Worm (Caenorhabditis elegans) whole organism, young adult: ENCODE measurements around the gene nhr-219.

Experiments
- B0019.2 ChIP-seq: fragments of 200-800 bp; sonication (Bioruptor generic); conservative IDR thresholded peaks from 2 replicates; pipeline ENCODE4 v1.3.6; 2022; ENCODE audit warnings: missing genetic modification reagents, missing genetic modification characterization, missing compliant biosample characterization
- B0035.1 ChIP-seq: sonication (generic microtip); optimal IDR thresholded peaks from 2 replicates; lab custom pipeline; 2016; ENCODE audit warnings: missing genetic modification characterization, mild to moderate bottlenecking, missing compliant biosample characterization, missing genotype, missing genetic modification reagents
- C17E4.6 ChIP-seq: fragments of 200-800 bp; sonication (Bioruptor generic); IDR thresholded peaks from 2 replicates; pipeline ENCODE4 v1.3.6; 2022; ENCODE audit warnings: missing genetic modification reagents, missing genetic modification characterization, missing compliant biosample characterization
- F10E7.11 ChIP-seq: sonication (generic microtip); optimal IDR thresholded peaks from 2 replicates; lab custom pipeline; 2017; ENCODE audit warnings: mild to moderate bottlenecking, missing genetic modification characterization, moderate library complexity, missing compliant biosample characterization
- F37B4.10 ChIP-seq: fragments of 200-800 bp; sonication (Bioruptor generic); IDR thresholded peaks from 2 replicates; pipeline ENCODE4 v1.3.6; 2022; ENCODE audit warnings: missing genetic modification characterization, missing compliant biosample characterization
- F52B5.7 ChIP-seq: sonication (generic microtip); optimal IDR thresholded peaks from 2 replicates; lab custom pipeline; 2016; ENCODE audit warnings: mild to moderate bottlenecking, missing genetic modification characterization, missing compliant biosample characterization
- T07F8.4 ChIP-seq: sonication (generic microtip); optimal IDR thresholded peaks from 2 replicates; lab custom pipeline; 2016; ENCODE audit warnings: mild to moderate bottlenecking, missing genetic modification characterization, moderate library complexity, missing compliant biosample characterization
- T26A5.8 ChIP-seq: sonication (generic microtip); optimal IDR thresholded peaks from 2 replicates; lab custom pipeline; 2016; ENCODE audit warnings: missing genetic modification characterization, missing compliant biosample characterization
- Y53G8AR.9 ChIP-seq: fragments of 200-800 bp; sonication (Bioruptor generic); conservative IDR thresholded peaks from 2 replicates; pipeline ENCODE4 v1.3.6; 2022; ENCODE audit warnings: missing genetic modification reagents, missing genetic modification characterization, missing compliant biosample characterization
- Y67H2A.10 ChIP-seq: fragments of 200-800 bp; sonication (Bioruptor generic); conservative IDR thresholded peaks from 2 replicates; pipeline ENCODE4 v1.3.6; 2022; ENCODE audit warnings: missing genetic modification reagents, missing genetic modification characterization, missing compliant biosample characterization
- aptf-2 ChIP-seq: fragments of 200-800 bp; sonication (Bioruptor generic); conservative IDR thresholded peaks from 2 replicates; pipeline ENCODE4 v1.3.6; 2022; ENCODE audit warnings: missing genetic modification reagents, missing genetic modification characterization, missing compliant biosample characterization
- aptf-3 ChIP-seq: fragments of 200-800 bp; sonication (Bioruptor generic); IDR thresholded peaks from 2 replicates; pipeline ENCODE4 v1.3.6; 2022; ENCODE audit warnings: missing genetic modification characterization, missing compliant biosample characterization
- bed-1 ChIP-seq: fragments of 200-800 bp; sonication (Bioruptor generic); IDR thresholded peaks from 2 replicates; pipeline ENCODE4 v1.3.6; 2022; ENCODE audit warnings: missing genetic modification reagents, missing genetic modification characterization, missing compliant biosample characterization
- ceh-58 ChIP-seq: fragments of 200-800 bp; sonication (Bioruptor generic); IDR thresholded peaks from 2 replicates; pipeline ENCODE4 v1.3.6; 2022; ENCODE audit warnings: missing genetic modification characterization, missing compliant biosample characterization
- dpl-1 ChIP-seq: fragments of 150-350 bp; optimal IDR thresholded peaks from 2 replicates; lab custom pipeline; 2014; ENCODE audit warnings: missing biosample characterization, missing genetic modification reagents, missing genetic modification characterization
- efl-1 ChIP-seq: fragments of 150-350 bp; optimal IDR thresholded peaks from 2 replicates; lab custom pipeline; 2014; ENCODE audit warnings: missing biosample characterization, missing genetic modification reagents, missing genetic modification characterization
- egl-44 ChIP-seq: fragments of 200-800 bp; sonication (Bioruptor generic); IDR thresholded peaks from 2 replicates; pipeline ENCODE4 v1.3.6; 2022; ENCODE audit warnings: missing genetic modification reagents, missing genetic modification characterization, missing compliant biosample characterization
- egrh-3 ChIP-seq: fragments of 200-800 bp; sonication (Bioruptor generic); IDR thresholded peaks from 2 replicates; pipeline ENCODE4 v1.3.6; 2022; ENCODE audit warnings: missing genetic modification reagents, missing genetic modification characterization, missing compliant biosample characterization
- him-1 ChIP-seq: sonication (generic microtip); optimal IDR thresholded peaks from 2 replicates; lab custom pipeline; 2016; ENCODE audit warnings: missing genotype, missing genetic modification reagents, missing genetic modification characterization, missing compliant biosample characterization
- hlh-12 ChIP-seq: sonication (generic microtip); optimal IDR thresholded peaks from 2 replicates; lab custom pipeline; 2016; ENCODE audit warnings: missing genetic modification characterization, missing compliant biosample characterization
- hlh-26 ChIP-seq: fragments of 200-800 bp; sonication (Bioruptor generic); conservative IDR thresholded peaks from 2 replicates; pipeline ENCODE4 v1.3.6; 2022; ENCODE audit warnings: missing genetic modification reagents, missing genetic modification characterization, missing compliant biosample characterization
- hmg-20 ChIP-seq: fragments of 200-800 bp; sonication (Bioruptor generic); IDR thresholded peaks from 2 replicates; pipeline ENCODE4 v1.3.6; 2022; ENCODE audit warnings: missing genetic modification reagents, missing genetic modification characterization, missing compliant biosample characterization
- hsf-1 ChIP-seq: fragments of 200-800 bp; sonication (Bioruptor generic); IDR thresholded peaks from 2 replicates; pipeline ENCODE4 v1.3.6; 2022; ENCODE audit warnings: missing genetic modification reagents, missing genetic modification characterization, missing compliant biosample characterization
- lag-1 ChIP-seq: fragments of 200-800 bp; sonication (Bioruptor generic); IDR thresholded peaks from 2 replicates; pipeline ENCODE4 v1.3.6; 2022; ENCODE audit warnings: missing genetic modification reagents, missing genetic modification characterization, missing compliant biosample characterization
- lin-40 ChIP-seq: sonication (generic microtip); optimal IDR thresholded peaks from 2 replicates; lab custom pipeline; 2016; ENCODE audit warnings: missing genetic modification characterization, mild to moderate bottlenecking, missing compliant biosample characterization, missing genotype, missing genetic modification reagents
- madf-3 ChIP-seq: fragments of 200-800 bp; sonication (Bioruptor generic); IDR thresholded peaks from 2 replicates; pipeline ENCODE4 v1.3.6; 2022; ENCODE audit warnings: missing genetic modification reagents, missing genetic modification characterization, missing compliant biosample characterization
- mxl-1 ChIP-seq: sonication (generic microtip); optimal IDR thresholded peaks from 2 replicates; lab custom pipeline; 2016; ENCODE audit warnings: missing genetic modification characterization, missing compliant biosample characterization
- nhr-179 ChIP-seq: sonication (generic microtip); optimal IDR thresholded peaks from 2 replicates; lab custom pipeline; 2016; ENCODE audit warnings: mild to moderate bottlenecking, missing genetic modification characterization, missing compliant biosample characterization
- nhr-27 ChIP-seq: fragments of 200-800 bp; sonication (Bioruptor generic); optimal IDR thresholded peaks from 2 replicates; lab custom pipeline; 2018; ENCODE audit warnings: mild to moderate bottlenecking, missing genetic modification characterization, moderate library complexity, missing compliant biosample characterization
- nhr-80 ChIP-seq: sonication (generic microtip); optimal IDR thresholded peaks from 2 replicates; lab custom pipeline; 2016; ENCODE audit warnings: missing genetic modification characterization, missing compliant biosample characterization
- pha-4 ChIP-seq: fragments of 150-350 bp; sonication (generic microtip); optimal IDR thresholded peaks from 2 replicates; lab custom pipeline; 2014; ENCODE audit warnings: missing biosample characterization, missing genetic modification reagents, missing genetic modification characterization
- rec-8 ChIP-seq, 2 experiments: sonication (generic microtip); optimal IDR thresholded peaks; 2 replicates each; lab custom pipeline; 2016; ENCODE audit warnings: mild to moderate bottlenecking in 2 of 2, missing genetic modification characterization in 2 of 2, missing genetic modification reagents in 2 of 2, missing genotype in 2 of 2, missing biosample characterization in 1 of 2, missing compliant biosample characterization in 1 of 2, moderate library complexity in 1 of 2
- repo-1 ChIP-seq: sonication (generic microtip); optimal IDR thresholded peaks from 2 replicates; lab custom pipeline; 2017; ENCODE audit warnings: mild to moderate bottlenecking, missing genetic modification characterization, missing compliant biosample characterization
- snpc-3.4 ChIP-seq: sonication (generic microtip); optimal IDR thresholded peaks from 2 replicates; lab custom pipeline; 2017; ENCODE audit warnings: missing genetic modification characterization, mild to moderate bottlenecking, missing compliant biosample characterization, antibody characterized with exemption, moderate library complexity, missing genotype, missing genetic modification reagents
- sptf-2 ChIP-seq: fragments of 200-800 bp; sonication (Bioruptor generic); optimal IDR thresholded peaks from 2 replicates; lab custom pipeline; 2018; ENCODE audit warnings: mild to moderate bottlenecking, missing genetic modification characterization, missing compliant biosample characterization
- tbp1 ChIP-seq: fragments of 200-800 bp; sonication (Bioruptor generic); optimal IDR thresholded peaks from 2 replicates; lab custom pipeline; 2018; ENCODE audit warnings: mild to moderate bottlenecking, missing genetic modification characterization, missing compliant biosample characterization
- xnd-1 ChIP-seq: sonication (generic microtip); optimal IDR thresholded peaks from 2 replicates; lab custom pipeline; 2016; ENCODE audit warnings: missing genotype, missing genetic modification reagents, missing genetic modification characterization, missing compliant biosample characterization
- ztf-6 ChIP-seq: fragments of 200-800 bp; sonication (Bioruptor generic); IDR thresholded peaks from 2 replicates; pipeline ENCODE4 v1.3.6; 2022; ENCODE audit warnings: missing genetic modification reagents, missing genetic modification characterization, missing compliant biosample characterization

Gene nhr-219

ce11 chrV:8939424-8940065, 26.4 kb downstream of the nhr-219 start (continued):
- TF ChIP-seq F37B4.10 (GFP tag; lab: Robert Waterston, UW) (no peak), T26A5.8 (tag; lab: Kevin White, UChicago) (no peak), B0019.2 (GFP tag; lab: Robert Waterston, UW) (no peak), efl-1 (GFP tag; lab: Kevin White, UChicago) (no peak), xnd-1 (tag; lab: Kevin White, UChicago) (no peak), madf-3 (GFP tag; lab: Robert Waterston, UW) (no peak), Y67H2A.10 (GFP tag; lab: Robert Waterston, UW) (no peak), him-1 (tag; lab: Kevin White, UChicago) (no peak), rec-8 (tag; optimal IDR thresholded peaks at IDR 0.05; lab: Kevin White, UChicago) (no peak), hsf-1 (GFP tag; lab: Robert Waterston, UW) (no peak), nhr-27 (tag; lab: Kevin White, UChicago) (no peak), F52B5.7 (no peak), F10E7.11 (tag; lab: Kevin White, UChicago) (no peak), aptf-3 (no peak), hmg-20 (GFP tag; lab: Robert Waterston, UW) (no peak), dpl-1 (GFP tag; lab: Kevin White, UChicago) (no peak), egl-44 (no peak), sptf-2 (GFP tag; lab: Kevin White, UChicago) (no peak), ztf-6 (GFP tag; lab: Robert Waterston, UW) (no peak), C17E4.6 (no peak), pha-4 (tag; lab: Kevin White, UChicago) (no peak), nhr-179 (tag; lab: Kevin White, UChicago) (no peak), snpc-3.4 (tag; lab: Kevin White, UChicago) (no peak), B0035.1 (tag; lab: Kevin White, UChicago) (no peak), Y53G8AR.9 (peak; percentile 67; the same call in 1 of the 2 replicates), nhr-80 (no peak), aptf-2 (GFP tag; lab: Robert Waterston, UW) (no peak)
- TF ChIP-seq, all 124 proteins: peak for 17

DNA sequence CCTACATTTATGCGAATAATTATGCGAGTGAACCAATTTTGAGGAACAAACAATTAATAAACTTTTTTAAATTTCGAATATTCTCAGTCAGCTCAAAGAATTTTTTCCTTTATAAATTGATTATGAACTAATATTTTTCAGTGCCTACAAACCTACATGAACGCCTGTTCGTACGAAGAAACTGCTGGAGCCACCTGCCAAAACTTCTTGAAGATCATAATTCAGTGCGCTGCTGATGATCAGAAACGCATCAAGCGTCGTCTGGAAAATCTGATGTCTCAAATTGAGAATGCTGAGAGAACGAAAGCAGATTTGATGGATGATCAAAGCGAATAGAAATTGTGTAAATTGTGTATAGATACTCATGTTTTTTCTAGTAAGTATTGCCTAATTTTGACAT, 27.0 kb downstream of the nhr-219 start:
- TF ChIP-seq T07F8.4 (no peak), lin-40 (tag; lab: Kevin White, UChicago) (no peak), lag-1 (no peak), rec-8 (tag; optimal IDR thresholded peaks at IDR 0.05; lab: Kevin White, UChicago) (no peak), bed-1 (GFP tag; lab: Robert Waterston, UW) (no peak), hlh-12 (tag; lab: Kevin White, UChicago) (no peak), ceh-58 (GFP tag; lab: Robert Waterston, UW) (no peak), repo-1 (tag; lab: Kevin White, UChicago) (no peak), hlh-26 (GFP tag; lab: Robert Waterston, UW) (no peak), tbp1 (GFP tag; lab: Kevin White, UChicago) (no peak), mxl-1 (tag; lab: Kevin White, UChicago) (no peak), egrh-3 (GFP tag; lab: Robert Waterston, UW) (no peak)
